Fruit fly (Drosophila melanogaster) whole organism, embryonic: Measurements from ENCODE around the gene CatB.

Source experiments
- Abd-B ChIP-seq: fragments of 200-800 bp; sonication (Bioruptor generic); optimal IDR thresholded peaks from 2 replicates; lab custom pipeline; 2018; ENCODE audit warnings: missing biosample characterization, mild to moderate bottlenecking, missing genetic modification characterization, moderate library complexity
- BtbVII ChIP-seq: fragments of 200-800 bp; sonication (Bioruptor generic); optimal IDR thresholded peaks from 3 replicates; lab custom pipeline; 2017; ENCODE audit warnings: missing biosample characterization, mild to moderate bottlenecking, missing genetic modification characterization
- CG10366 ChIP-seq: fragments of 200-800 bp; sonication (Bioruptor generic); IDR thresholded peaks from 2 replicates; pipeline ENCODE4 v1.3.6; 2022; ENCODE audit warnings: missing biosample characterization, missing genetic modification characterization
- CG11695 ChIP-seq: fragments of 200-800 bp; sonication (Bioruptor generic); IDR thresholded peaks from 3 replicates; pipeline ENCODE4 v1.3.6; 2022; ENCODE audit warnings: missing biosample characterization, missing genetic modification characterization
- CG12769 ChIP-seq: fragments of 200-800 bp; sonication (Bioruptor generic); optimal IDR thresholded peaks from 2 replicates; lab custom pipeline; 2019; ENCODE audit warnings: missing biosample characterization, mild to moderate bottlenecking, missing genetic modification characterization, moderate library complexity
- CG13287 ChIP-seq: fragments of 200-800 bp; sonication (Bioruptor generic); IDR thresholded peaks from 2 replicates; pipeline ENCODE4 v1.3.6; 2022; ENCODE audit warnings: missing biosample characterization, missing genetic modification characterization; ENCODE audit not compliant: partially characterized antibody
- CG14441 ChIP-seq: fragments of 200-800 bp; sonication (Bioruptor generic); IDR thresholded peaks from 2 replicates; pipeline ENCODE4 v1.3.6; 2022; ENCODE audit warnings: missing biosample characterization, missing genetic modification characterization
- CG17612 ChIP-seq: fragments of 200-800 bp; sonication (Bioruptor generic); IDR thresholded peaks from 2 replicates; pipeline ENCODE4 v1.3.6; 2022; ENCODE audit warnings: missing biosample characterization, missing genetic modification characterization
- CG2129 ChIP-seq: fragments of 200-800 bp; sonication (Bioruptor generic); IDR thresholded peaks from 2 replicates; pipeline ENCODE4 v1.3.6; 2022; ENCODE audit warnings: missing biosample characterization, missing genetic modification characterization; ENCODE audit not compliant: partially characterized antibody
- CG32532 ChIP-seq: fragments of 200-800 bp; sonication (Bioruptor generic); IDR thresholded peaks from 2 replicates; pipeline ENCODE4 v1.3.6; 2022; ENCODE audit warnings: missing biosample characterization, missing genetic modification characterization
- CG3838 ChIP-seq: fragments of 200-800 bp; sonication (Bioruptor generic); optimal IDR thresholded peaks from 3 replicates; lab custom pipeline; 2016; ENCODE audit warnings: missing biosample characterization, missing genetic modification characterization
- CG4730 ChIP-seq: fragments of 200-800 bp; sonication (Bioruptor generic); IDR thresholded peaks from 2 replicates; pipeline ENCODE4 v1.3.6; 2022; ENCODE audit warnings: missing biosample characterization, missing genetic modification characterization
- CG4854 ChIP-seq: fragments of 200-800 bp; sonication (Bioruptor generic); optimal IDR thresholded peaks from 2 replicates; lab custom pipeline; 2016; ENCODE audit warnings: missing biosample characterization, missing genetic modification characterization, inconsistent platforms
- CG6765 ChIP-seq: fragments of 200-800 bp; sonication (Bioruptor generic); optimal IDR thresholded peaks from 3 replicates; lab custom pipeline; 2017; ENCODE audit warnings: missing biosample characterization, mild to moderate bottlenecking, missing genetic modification characterization
- CG7556 ChIP-seq: fragments of 200-800 bp; sonication (Bioruptor generic); optimal IDR thresholded peaks from 2 replicates; lab custom pipeline; 2017; ENCODE audit warnings: missing biosample characterization, mild to moderate bottlenecking, missing genetic modification characterization
- CG7928 ChIP-seq: fragments of 200-800 bp; sonication (Bioruptor generic); optimal IDR thresholded peaks from 2 replicates; lab custom pipeline; 2017; ENCODE audit warnings: missing biosample characterization, mild to moderate bottlenecking, missing genetic modification characterization
- CG9609 ChIP-seq: fragments of 200-800 bp; sonication (Bioruptor generic); optimal IDR thresholded peaks from 3 replicates; lab custom pipeline; 2016; ENCODE audit warnings: missing biosample characterization, missing genetic modification characterization
- D19B ChIP-seq: fragments of 200-800 bp; sonication (Bioruptor generic); optimal IDR thresholded peaks from 2 replicates; lab custom pipeline; 2017; ENCODE audit warnings: missing biosample characterization, mild to moderate bottlenecking, missing genetic modification characterization
- Dfd ChIP-seq, 2 experiments: fragments of >200 bp; optimal IDR thresholded peaks; 2 replicates each; lab custom pipeline; 2017; ENCODE audit warnings: missing biosample characterization in 2 of 2, missing genetic modification characterization in 2 of 2
- Dll ChIP-seq: fragments of 200-800 bp; sonication (Bioruptor generic); IDR thresholded peaks from 4 replicates; pipeline ENCODE4 v1.3.6; 2022; ENCODE audit warnings: missing biosample characterization, missing genetic modification characterization; ENCODE audit not compliant: partially characterized antibody
- Drgx ChIP-seq: fragments of 200-800 bp; sonication (Bioruptor generic); IDR thresholded peaks from 2 replicates; pipeline ENCODE4 v1.3.6; 2022; ENCODE audit warnings: missing biosample characterization, missing genetic modification characterization
- Ets97D ChIP-seq: fragments of 200-800 bp; sonication (Bioruptor generic); optimal IDR thresholded peaks from 3 replicates; lab custom pipeline; 2016; ENCODE audit warnings: missing biosample characterization, missing genetic modification characterization
- HLH3B ChIP-seq: fragments of 200-800 bp; sonication (Bioruptor generic); IDR thresholded peaks from 2 replicates; pipeline ENCODE4 v1.3.6; 2022; ENCODE audit warnings: missing biosample characterization, missing genetic modification characterization
- Hey ChIP-seq: fragments of 200-800 bp; sonication (Bioruptor generic); optimal IDR thresholded peaks from 3 replicates; lab custom pipeline; 2018; ENCODE audit warnings: missing biosample characterization, mild to moderate bottlenecking, missing genetic modification characterization
- HmgD ChIP-seq: fragments of 200-800 bp; sonication (Bioruptor generic); optimal IDR thresholded peaks from 3 replicates; lab custom pipeline; 2016; ENCODE audit warnings: missing biosample characterization, missing genetic modification characterization
- MTF-1 ChIP-seq: fragments of 200-800 bp; sonication (Bioruptor generic); optimal IDR thresholded peaks from 2 replicates; lab custom pipeline; 2018; ENCODE audit warnings: missing biosample characterization, mild to moderate bottlenecking, missing genetic modification characterization, borderline replicate concordance
- Optix ChIP-seq: fragments of 200-800 bp; sonication (Bioruptor generic); IDR thresholded peaks from 3 replicates; pipeline ENCODE4 v1.3.6; 2022; ENCODE audit warnings: missing biosample characterization, missing genetic modification characterization
- Rx ChIP-seq: fragments of 200-800 bp; sonication (Bioruptor generic); IDR thresholded peaks from 2 replicates; pipeline ENCODE4 v1.3.6; 2022; ENCODE audit warnings: missing biosample characterization, missing genetic modification characterization
- Six4 ChIP-seq: fragments of 200-800 bp; sonication (Bioruptor generic); optimal IDR thresholded peaks from 2 replicates; lab custom pipeline; 2016; ENCODE audit warnings: missing biosample characterization, missing genetic modification characterization
- Spps ChIP-seq: fragments of 200-800 bp; sonication (Bioruptor generic); optimal IDR thresholded peaks from 2 replicates; lab custom pipeline; 2018; ENCODE audit warnings: missing biosample characterization, mild to moderate bottlenecking, missing genetic modification characterization
- Sry-δ ChIP-seq: fragments of 200-800 bp; sonication (Bioruptor generic); optimal IDR thresholded peaks from 2 replicates; lab custom pipeline; 2016; ENCODE audit warnings: missing biosample characterization, missing genetic modification characterization
- TFAM ChIP-seq: fragments of 200-800 bp; sonication (Bioruptor generic); optimal IDR thresholded peaks from 2 replicates; lab custom pipeline; 2017; ENCODE audit warnings: missing biosample characterization, missing genetic modification characterization, inconsistent platforms
- Xbp1 ChIP-seq: fragments of 200-800 bp; sonication (Bioruptor generic); optimal IDR thresholded peaks from 3 replicates; lab custom pipeline; 2016; ENCODE audit warnings: missing biosample characterization, mild to moderate bottlenecking, missing genetic modification characterization
- YL-1 ChIP-seq: fragments of 200-800 bp; sonication (Bioruptor generic); optimal IDR thresholded peaks from 3 replicates; lab custom pipeline; 2017; ENCODE audit warnings: missing biosample characterization, mild to moderate bottlenecking, missing genetic modification characterization
- bsh ChIP-seq, 2 experiments: fragments of 200-800 bp; sonication (Bioruptor generic); optimal IDR thresholded peaks; 2 replicates each; lab custom pipeline; 2017 to 2018; ENCODE audit warnings: mild to moderate bottlenecking in 2 of 2, missing biosample characterization in 2 of 2, missing genetic modification characterization in 2 of 2, moderate library complexity in 1 of 2
- dpn ChIP-seq, 2 experiments: fragments of 200-800 bp; sonication (Bioruptor generic); optimal IDR thresholded peaks; 3 replicates each; lab custom pipeline; 2016; ENCODE audit warnings: missing biosample characterization in 2 of 2, missing genetic modification characterization in 2 of 2
- ems ChIP-seq: fragments of 200-800 bp; sonication (Bioruptor generic); optimal IDR thresholded peaks from 3 replicates; lab custom pipeline; 2016; ENCODE audit warnings: missing biosample characterization, missing genetic modification characterization
- ewg ChIP-seq: fragments of 200-800 bp; sonication (Bioruptor generic); optimal IDR thresholded peaks from 3 replicates; lab custom pipeline; 2017; ENCODE audit warnings: mild to moderate bottlenecking, missing biosample characterization, missing genetic modification reagents, missing genetic modification characterization
- fd96Cb ChIP-seq: fragments of 200-800 bp; sonication (Bioruptor generic); optimal IDR thresholded peaks from 2 replicates; lab custom pipeline; 2018; ENCODE audit warnings: missing biosample characterization, mild to moderate bottlenecking, missing genetic modification characterization, moderate library complexity
- gce ChIP-seq: fragments of 200-800 bp; sonication (Bioruptor generic); IDR thresholded peaks from 3 replicates; pipeline ENCODE4 v1.3.6; 2022; ENCODE audit warnings: missing biosample characterization, missing genetic modification characterization
- gfzf ChIP-seq: fragments of 200-800 bp; sonication (Bioruptor generic); optimal IDR thresholded peaks from 2 replicates; lab custom pipeline; 2016; ENCODE audit warnings: missing biosample characterization, mild to moderate bottlenecking, missing genetic modification characterization, moderate library complexity
- hb ChIP-seq: fragments of 200-800 bp; sonication (Bioruptor generic); IDR thresholded peaks from 3 replicates; pipeline ENCODE4 v1.3.6; 2022; ENCODE audit warnings: missing biosample characterization, missing genetic modification characterization; ENCODE audit not compliant: partially characterized antibody
- hbn ChIP-seq: fragments of 200-800 bp; sonication (Bioruptor generic); IDR thresholded peaks from 2 replicates; pipeline ENCODE4 v1.3.6; 2022; ENCODE audit warnings: missing biosample characterization, missing genetic modification characterization; ENCODE audit not compliant: partially characterized antibody
- her ChIP-seq: fragments of 200-800 bp; sonication (Bioruptor generic); optimal IDR thresholded peaks from 2 replicates; lab custom pipeline; 2016; ENCODE audit warnings: missing biosample characterization, missing genetic modification characterization
- mld ChIP-seq: fragments of 200-800 bp; sonication (Bioruptor generic); IDR thresholded peaks from 3 replicates; pipeline ENCODE4 v1.3.6; 2022; ENCODE audit warnings: missing biosample characterization, missing genetic modification characterization; ENCODE audit not compliant: partially characterized antibody
- ranshi ChIP-seq: fragments of 200-800 bp; sonication (Bioruptor generic); IDR thresholded peaks from 2 replicates; pipeline ENCODE4 v1.3.6; 2022; ENCODE audit warnings: missing biosample characterization, missing genetic modification characterization
- ro ChIP-seq: fragments of 200-800 bp; sonication (Bioruptor generic); IDR thresholded peaks from 2 replicates; pipeline ENCODE4 v1.3.6; 2022; ENCODE audit warnings: missing biosample characterization, missing genetic modification characterization
- row ChIP-seq: fragments of 200-800 bp; sonication (Bioruptor generic); IDR thresholded peaks from 3 replicates; pipeline ENCODE4 v1.3.6; 2022; ENCODE audit warnings: missing biosample characterization, missing genetic modification characterization
- sqz ChIP-seq: fragments of 200-800 bp; sonication (Bioruptor generic); optimal IDR thresholded peaks from 3 replicates; lab custom pipeline; 2018; ENCODE audit warnings: missing biosample characterization, mild to moderate bottlenecking, missing genetic modification characterization
- ssp ChIP-seq: fragments of 200-800 bp; sonication (Bioruptor generic); IDR thresholded peaks from 2 replicates; pipeline ENCODE4 v1.3.6; 2022; ENCODE audit warnings: missing biosample characterization, missing genetic modification characterization
- sug ChIP-seq: fragments of 200-800 bp; optimal IDR thresholded peaks from 2 replicates; lab custom pipeline; 2019; ENCODE audit warnings: missing biosample characterization, mild to moderate bottlenecking, missing genetic modification characterization, moderate library complexity
- z ChIP-seq: fragments of 200-800 bp; sonication (Bioruptor generic); IDR thresholded peaks from 3 replicates; pipeline ENCODE4 v1.3.6; 2022; ENCODE audit warnings: missing biosample characterization, missing genetic modification characterization

CatB gene

dm6 chr2L:8746350-8746759 is 41.0 kb downstream of the CatB start (continued):
- TF ChIP-seq sug (tag; lab: Kevin White, UChicago) (no peak), CG2129 (no peak), Spps (tag; lab: Kevin White, UChicago) (no peak), CG7556 (GFP tag; lab: Kevin White, UChicago) (peak; percentile 63), BtbVII (GFP tag; lab: Kevin White, UChicago) (no peak), CG17612 (GFP tag; lab: Robert Waterston, UW) (no peak), ro (no peak), HmgD (GFP tag; lab: Kevin White, UChicago) (no peak), MTF-1 (GFP tag; lab: Kevin White, UChicago) (no peak), CG7928 (GFP tag; lab: Kevin White, UChicago) (no peak), Ets97D (GFP tag; lab: Kevin White, UChicago) (no peak), hb (GFP tag; lab: Robert Waterston, UW) (no peak), ewg (GFP tag; lab: Kevin White, UChicago) (no peak), TFAM (GFP tag; lab: Kevin White, UChicago) (no peak), CG14441 (GFP tag; lab: Robert Waterston, UW) (no peak), row (GFP tag; lab: Robert Waterston, UW) (peak; percentile 69), sqz (GFP tag; lab: Kevin White, UChicago) (no peak), Rx (GFP tag; lab: Robert Waterston, UW) (no peak), mld (GFP tag; lab: Robert Waterston, UW) (no peak), CG4854 (no peak), ssp (GFP tag; lab: Robert Waterston, UW) (0 out of 2 replicates have a peak, but pooled peaks have one; percentile 5), CG12769 (no peak), CG10366 (GFP tag; lab: Robert Waterston, UW) (no peak), CG4730 (GFP tag; lab: Robert Waterston, UW) (no peak), Xbp1 (GFP tag; lab: Kevin White, UChicago) (peak; percentile 22), CG13287 (no peak), D19B (GFP tag; lab: Kevin White, UChicago) (no peak), Sry-δ (GFP tag; lab: Kevin White, UChicago) (no peak), Abd-B (GFP tag; lab: Kevin White, UChicago) (peak; percentile 9), CG11695 (no peak), HLH3B (GFP tag; lab: Robert Waterston, UW) (peak; percentile 66), Optix (GFP tag; lab: Robert Waterston, UW) (no peak), gfzf (GFP tag; lab: Kevin White, UChicago) (no peak), Dfd (GFP tag; optimal IDR thresholded peaks at IDR 0.05; lab: Kevin White, UChicago) (no peak), Hey (tag; lab: Kevin White, UChicago) (no peak), gce (GFP tag; lab: Robert Waterston, UW) (no peak), dpn (GFP tag; optimal IDR thresholded peaks at IDR 0.05; lab: Kevin White, UChicago) (no peak), her (GFP tag; lab: Kevin White, UChicago) (no peak), Drgx (GFP tag; lab: Robert Waterston, UW) (no peak), ems (GFP tag; lab: Kevin White, UChicago) (no peak), CG32532 (GFP tag; lab: Robert Waterston, UW) (0 out of 2 replicates have a peak, but pooled peaks have one; percentile 28), hbn (no peak), fd96Cb (tag; lab: Kevin White, UChicago) (peak; percentile 38), Six4 (GFP tag; lab: Kevin White, UChicago) (no peak), z (GFP tag; lab: Robert Waterston, UW) (no peak), bsh (GFP tag; optimal IDR thresholded peaks at IDR 0.05; lab: Kevin White, UChicago) (peak in 1 of 2 experiments; percentile 77), Dll (GFP tag; lab: Robert Waterston, UW) (no peak), CG3838 (GFP tag; lab: Kevin White, UChicago) (no peak), CG9609 (no peak), CG6765 (no peak), YL-1 (no peak), ranshi (GFP tag; lab: Robert Waterston, UW) (peak; percentile 49; the same call in 1 of the 2 replicates)
